Fruit fly (Drosophila melanogaster): ENCODE measurements around the gene CG7573.

Gene CG7573

dm6 chr3L:11309743-11310518, 1.6 kb upstream of the CG7573 start (continued):
- TF ChIP-seq E2f2 (GFP tag; IDR thresholded peaks at IDR 0.05) (no peak), CG10366 (GFP tag; IDR thresholded peaks at IDR 0.05) (no peak), vnd (GFP tag; IDR thresholded peaks at IDR 0.05; ENCODE audit: partially characterized antibody) (no peak), D19A (tag; optimal IDR thresholded peaks at IDR 0.05) (peak; percentile 51), CG10543 (GFP tag; optimal IDR thresholded peaks at IDR 0.05) (no peak), hbn (GFP tag; IDR thresholded peaks at IDR 0.05; ENCODE audit: partially characterized antibody) (no peak), CG31365 (tag; optimal IDR thresholded peaks at IDR 0.05) (no peak), CG12659 (GFP tag; optimal IDR thresholded peaks at IDR 0.05) (no peak), Dip3 (GFP tag; optimal IDR thresholded peaks at IDR 0.05) (no peak), luna (GFP tag; optimal IDR thresholded peaks at IDR 0.05) (no peak), Nf-YA (GFP tag; IDR thresholded peaks at IDR 0.05) (no peak), Scr (GFP tag; IDR thresholded peaks at IDR 0.05; ENCODE audit: partially characterized antibody) (no peak), chif (GFP tag; optimal IDR thresholded peaks at IDR 0.05) (peak in 1 of 2 experiments; percentile 5), CG2129 (GFP tag; IDR thresholded peaks at IDR 0.05; ENCODE audit: partially characterized antibody) (no peak), CG7963 (GFP tag; IDR thresholded peaks at IDR 0.05; ENCODE audit: partially characterized antibody) (no peak), Dip2 (GFP tag; IDR thresholded peaks at IDR 0.05) (no peak), Blimp-1 (GFP tag; optimal IDR thresholded peaks at IDR 0.05) (peak; percentile 54), CG8765 (GFP tag; IDR thresholded peaks at IDR 0.05) (no peak), dan (GFP tag; IDR thresholded peaks at IDR 0.05) (no peak)

dm6 chr3L:11310728-11311127, 819 bp upstream of the CG7573 start:
- TF ChIP-seq bsh (GFP tag; optimal IDR thresholded peaks at IDR 0.05) (peak in 1 of 2 experiments; percentile 27), pfk (GFP tag; optimal IDR thresholded peaks at IDR 0.05) (no peak), Asciz (GFP tag; optimal IDR thresholded peaks at IDR 0.05) (peak; percentile 16), trem (tag; optimal IDR thresholded peaks at IDR 0.05) (peak; percentile 10), grau (tag; optimal IDR thresholded peaks at IDR 0.05) (peak; percentile 40), CG12391 (tag; optimal IDR thresholded peaks at IDR 0.05) (peak; percentile 11), zfh2 (GFP tag; optimal IDR thresholded peaks at IDR 0.05) (no peak), nmo (GFP tag; optimal IDR thresholded peaks at IDR 0.05) (peak; percentile 47), CG10267 (tag; optimal IDR thresholded peaks at IDR 0.05) (peak; percentile 39), gem (tag; optimal IDR thresholded peaks at IDR 0.05) (peak; percentile 66), CG13424 (tag; optimal IDR thresholded peaks at IDR 0.05) (peak; percentile 30), Hmr (GFP tag; optimal IDR thresholded peaks at IDR 0.05) (peak; percentile 15), Fer1 (GFP tag; optimal IDR thresholded peaks at IDR 0.05) (peak; percentile 21), CG2678 (tag; optimal IDR thresholded peaks at IDR 0.05) (peak; percentile 58), CG17912 (GFP tag; optimal IDR thresholded peaks at IDR 0.05) (no peak), Sox100B (GFP tag; optimal IDR thresholded peaks at IDR 0.05) (peak; percentile 43), Ptx1 (GFP tag; IDR thresholded peaks at IDR 0.05) (peak; percentile 34; the same call in 1 of the 2 replicates), CG14710 (tag; optimal IDR thresholded peaks at IDR 0.05) (peak; percentile 23), CG31441 (GFP tag; IDR thresholded peaks at IDR 0.05) (peak; percentile 22; the same call in 1 of the 2 replicates), CG10979 (tag; optimal IDR thresholded peaks at IDR 0.05) (peak; percentile 20), D19A (tag; optimal IDR thresholded peaks at IDR 0.05) (peak; percentile 10), Ssrp (tag; optimal IDR thresholded peaks at IDR 0.05) (peak; percentile 3), CG2712 (tag; optimal IDR thresholded peaks at IDR 0.05) (peak; percentile 49), CG34224 (GFP tag; IDR thresholded peaks at IDR 0.05; ENCODE audit: partially characterized antibody) (no peak), aop (GFP tag; IDR thresholded peaks at IDR 0.05) (no peak), bigmax (GFP tag; optimal IDR thresholded peaks at IDR 0.05) (no peak), CG10209 (GFP tag; optimal IDR thresholded peaks at IDR 0.05) (peak; percentile 14), CG18262 (tag; optimal IDR thresholded peaks at IDR 0.05) (peak; percentile 57), CG11504 (tag; optimal IDR thresholded peaks at IDR 0.05) (peak; percentile 36)

Measured in whole organism, embryonic.